Worm (Caenorhabditis elegans): Measurements from ENCODE around the gene T01G5.7.
"Not testable (repeated sequence)": the region's sequence is repeated elsewhere in the genome, so short reads cannot be mapped to it uniquely, and the experiment has no call there.

Gene T01G5.7

DNA sequence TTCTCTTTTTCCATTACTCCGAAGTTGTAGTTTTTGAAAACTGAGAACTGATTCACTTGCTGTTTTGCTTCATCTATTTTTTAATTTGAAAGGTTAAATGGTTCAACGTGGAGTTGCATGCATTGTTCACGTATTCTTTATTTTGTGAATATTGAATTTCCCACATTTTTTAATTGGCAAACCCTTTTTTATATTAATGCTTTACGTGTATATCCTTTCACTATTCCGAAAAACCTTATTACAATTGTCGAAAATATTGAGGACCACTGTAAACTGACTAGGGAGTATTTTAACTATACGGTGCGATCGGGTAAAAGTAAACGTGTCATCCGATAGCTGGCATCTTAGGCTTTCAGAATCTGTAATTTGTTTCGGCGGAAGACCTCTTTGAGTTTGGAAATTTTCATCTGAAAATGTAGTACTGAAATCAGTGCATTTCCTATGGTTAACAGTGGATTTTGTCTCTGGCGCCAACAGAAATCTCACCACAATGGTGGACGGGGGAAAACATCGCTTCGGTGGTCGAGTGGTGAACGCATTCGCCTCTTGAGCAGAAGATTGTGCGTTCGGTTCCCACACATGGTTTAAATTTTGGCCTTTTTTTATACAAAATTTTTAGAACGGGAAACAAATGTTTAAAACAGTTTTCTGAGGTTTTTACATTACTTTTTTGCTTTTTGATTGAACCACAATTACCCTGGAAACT, 5.7 kb upstream of the T01G5.7 start, which contains the start of gene C01G10.14:
TSS of gene C01G10.14 (minus strand) at position 51 of the 706 bp plus-strand sequence.
- not testable (repeated sequence) for TF ChIP-seq flt-1 (GFP tag; IDR thresholded peaks at IDR 0.05); aly-1 (tag; optimal IDR thresholded peaks at IDR 0.05); tbx-11 (GFP tag; IDR thresholded peaks at IDR 0.05)

- TF ChIP-seq tra-4 (tag; optimal IDR thresholded peaks at IDR 0.05) (no peak), scrt-1 (GFP tag; IDR thresholded peaks at IDR 0.05) (no peak), hmbx-1 (tag; optimal IDR thresholded peaks at IDR 0.05) (no peak)
These were observed 2.5 kb upstream of the T01G5.7 start, which contains the start of gene Y75B12A.2 for ce11 chrV:15109260-15109659. Gene Y75B12A.2 (plus strand): TSS chrV:15109560.

ce11 chrV:15113992-15114391, 2.2 kb downstream of the T01G5.7 start, which contains the start of gene T01G5.6:
Gene T01G5.6 (minus strand): TSS chrV:15114092.
- TF ChIP-seq tra-4 (tag; optimal IDR thresholded peaks at IDR 0.05) (no peak), flt-1 (GFP tag; IDR thresholded peaks at IDR 0.05) (no peak), scrt-1 (GFP tag; IDR thresholded peaks at IDR 0.05) (no peak), ceh-13 (GFP tag; optimal IDR thresholded peaks at IDR 0.05) (no peak), ets-7 (tag; optimal IDR thresholded peaks at IDR 0.05) (no peak), pes-1 (GFP tag; IDR thresholded peaks at IDR 0.05) (no peak), hmg-4 (GFP tag; optimal IDR thresholded peaks at IDR 0.05) (no peak), hmbx-1 (tag; optimal IDR thresholded peaks at IDR 0.05) (no peak), ama-1 (optimal IDR thresholded peaks at IDR 0.05) (no peak), ceh-36 (tag; optimal IDR thresholded peaks at IDR 0.05) (no peak), aly-1 (tag; optimal IDR thresholded peaks at IDR 0.05) (no peak), tbx-11 (GFP tag; IDR thresholded peaks at IDR 0.05) (no peak), B0310.2 (tag; optimal IDR thresholded peaks at IDR 0.05) (no peak), tbx-37 (GFP tag; conservative IDR thresholded peaks at IDR 0.05) (no peak), F13C5.2 (tag; optimal IDR thresholded peaks at IDR 0.05) (no peak), hnd-1 (tag; optimal IDR thresholded peaks at IDR 0.05) (no peak), sea-1 (GFP tag; conservative IDR thresholded peaks at IDR 0.05) (no peak)

- TF ChIP-seq B0310.2, aly-1, tra-4 (tag; optimal IDR thresholded peaks at IDR 0.05): not testable (repeated sequence)
These were observed 4.2 kb downstream of the T01G5.7 start, which contains the start of gene T01G5.8 for ce11 chrV:15115968-15116367. Gene T01G5.8 (plus strand): TSS chrV:15116268.

ce11 chrV:15119517-15119916, 7.8 kb downstream of the T01G5.7 start, which contains the start of gene flor-1:
Gene flor-1 (minus strand): TSS chrV:15119617.
- TF ChIP-seq sea-1 (GFP tag; conservative IDR thresholded peaks at IDR 0.05) = no peak
- TF ChIP-seq F13C5.2 (tag; optimal IDR thresholded peaks at IDR 0.05) = no peak
- TF ChIP-seq scrt-1 (GFP tag; IDR thresholded peaks at IDR 0.05) = no peak
- no peak for TF ChIP-seq B0310.2 (tag; optimal IDR thresholded peaks at IDR 0.05)

DNA sequence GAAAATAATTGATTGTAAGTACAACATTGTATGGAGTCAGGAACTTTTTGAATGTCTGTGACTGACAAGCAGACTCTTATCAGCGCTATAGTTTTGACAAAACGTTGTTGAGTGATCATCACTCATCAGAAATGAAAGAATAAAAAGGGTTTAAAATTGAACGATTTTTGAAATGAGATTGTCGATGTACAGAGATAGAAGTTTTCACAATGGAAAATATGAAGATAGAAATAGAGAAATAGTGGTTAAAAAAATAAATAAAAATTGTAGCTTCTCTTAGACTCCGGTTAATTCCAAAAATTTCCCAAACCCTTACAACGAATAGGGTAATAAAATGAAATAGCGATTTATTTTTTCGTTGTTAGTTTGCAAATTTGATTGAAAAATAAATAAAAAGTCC, 13.4 kb downstream of the T01G5.7 start, which contains the start of gene ugt-30:
TSS of gene ugt-30 (minus strand) at position 101 of the 400 bp plus-strand sequence.
- TF ChIP-seq hnd-1 (tag; optimal IDR thresholded peaks at IDR 0.05); tbx-11 (GFP tag; IDR thresholded peaks at IDR 0.05); aly-1 (tag; optimal IDR thresholded peaks at IDR 0.05): not testable (repeated sequence)

DNA sequence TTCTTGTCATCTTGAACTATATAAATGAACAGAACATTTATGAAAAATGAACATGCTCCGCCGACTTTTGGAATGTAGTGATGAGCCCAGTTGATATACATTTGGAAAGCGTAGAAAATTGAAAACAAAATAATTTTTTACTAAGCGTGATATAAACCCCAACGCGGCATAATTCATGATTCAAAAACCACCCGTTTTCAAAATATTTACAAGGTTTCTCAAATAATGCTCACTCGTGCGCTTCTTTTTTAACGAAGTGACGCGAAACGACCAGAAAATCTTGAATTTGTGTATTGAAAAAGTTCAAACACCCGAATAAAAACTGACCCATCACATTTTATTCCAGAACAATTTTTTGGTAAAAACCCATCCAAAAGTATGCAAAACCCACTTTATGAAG, 15.7 kb downstream of the T01G5.7 start, which contains the start of gene srj-27:
TSS of gene srj-27 (minus strand) at position 101 of the 400 bp plus-strand sequence.
- TF ChIP-seq pes-1 (GFP tag; IDR thresholded peaks at IDR 0.05) = no peak
- TF ChIP-seq ama-1 (optimal IDR thresholded peaks at IDR 0.05) = no peak
- no peak for TF ChIP-seq ceh-36 (tag; optimal IDR thresholded peaks at IDR 0.05)
- no peak for TF ChIP-seq F13C5.2 (tag; optimal IDR thresholded peaks at IDR 0.05)
- no peak for TF ChIP-seq scrt-1 (GFP tag; IDR thresholded peaks at IDR 0.05)
- TF ChIP-seq ceh-13 (GFP tag; optimal IDR thresholded peaks at IDR 0.05) = no peak
- TF ChIP-seq tbx-37 (GFP tag; conservative IDR thresholded peaks at IDR 0.05) = no peak
- TF ChIP-seq hmg-4 (GFP tag; optimal IDR thresholded peaks at IDR 0.05) = no peak
- no peak for TF ChIP-seq hmbx-1 (tag; optimal IDR thresholded peaks at IDR 0.05)
- TF ChIP-seq tbx-11 (GFP tag; IDR thresholded peaks at IDR 0.05) = no peak
- no peak for TF ChIP-seq hnd-1 (tag; optimal IDR thresholded peaks at IDR 0.05)
- TF ChIP-seq flt-1 (GFP tag; IDR thresholded peaks at IDR 0.05) = no peak
- no peak for TF ChIP-seq ets-7 (tag; optimal IDR thresholded peaks at IDR 0.05)
- no peak for TF ChIP-seq B0310.2 (tag; optimal IDR thresholded peaks at IDR 0.05)
- TF ChIP-seq sea-1 (GFP tag; conservative IDR thresholded peaks at IDR 0.05) = no peak

ce11 chrV:15127955-15128354, 16.2 kb downstream of the T01G5.7 start, which contains the start of gene srr-7:
Gene srr-7 (plus strand): TSS chrV:15128255.
- TF ChIP-seq F13C5.2 (tag; optimal IDR thresholded peaks at IDR 0.05) = no peak
- no peak for TF ChIP-seq ama-1 (optimal IDR thresholded peaks at IDR 0.05)
- TF ChIP-seq hnd-1 (tag; optimal IDR thresholded peaks at IDR 0.05) = no peak
- no peak for TF ChIP-seq sea-1 (GFP tag; conservative IDR thresholded peaks at IDR 0.05)
- TF ChIP-seq pes-1 (GFP tag; IDR thresholded peaks at IDR 0.05) = no peak
- no peak for TF ChIP-seq tbx-11 (GFP tag; IDR thresholded peaks at IDR 0.05)
- TF ChIP-seq B0310.2 (tag; optimal IDR thresholded peaks at IDR 0.05) = no peak
- TF ChIP-seq ets-7 (tag; optimal IDR thresholded peaks at IDR 0.05) = no peak
- no peak for TF ChIP-seq aly-1 (tag; optimal IDR thresholded peaks at IDR 0.05)
- no peak for TF ChIP-seq ceh-13 (GFP tag; optimal IDR thresholded peaks at IDR 0.05)
- TF ChIP-seq scrt-1 (GFP tag; IDR thresholded peaks at IDR 0.05) = no peak
- TF ChIP-seq tra-4 (tag; optimal IDR thresholded peaks at IDR 0.05) = no peak
